Worm (Caenorhabditis elegans) whole organism, L4/young adult: ENCODE data around the gene ZK512.2.

ENCODE experiments used
- dao-5 ChIP-seq: sonication (generic microtip); optimal IDR thresholded peaks from 2 replicates; lab custom pipeline; 2016; ENCODE audit warnings: missing genotype, missing genetic modification characterization, moderate library complexity, missing compliant biosample characterization
- him-1 ChIP-seq: sonication (generic microtip); optimal IDR thresholded peaks from 2 replicates; lab custom pipeline; 2016; ENCODE audit warnings: missing genotype, missing genetic modification reagents, missing genetic modification characterization, missing compliant biosample characterization

- TF ChIP-seq dao-5 (tag; lab: Kevin White, UChicago) (no peak), him-1 (tag; lab: Kevin White, UChicago) (no peak)
Observed at ce11 chrIII:9118314-9118850, 26.2 kb downstream of the ZK512.2 start, which contains the start of gene grl-11.
